Worm (Caenorhabditis elegans): Measurements from ENCODE around the gene gln-6.
A peak's percentile ranks its signal among the peaks of the same experiment; 100 is the strongest.
"Not testable (repeated sequence)": the region's sequence is repeated elsewhere in the genome, so short reads cannot be mapped to it uniquely, and the experiment has no call there.

The gln-6 gene

ce11 chrIV:9740851-9741549 is at the start of gene gln-6:
TSS of gene gln-6 (minus strand) at chrIV:9740901.
- TF ChIP-seq ceh-39, nhr-12, M03D4.4 (tag; optimal IDR thresholded peaks at IDR 0.05): not testable (repeated sequence)

DNA sequence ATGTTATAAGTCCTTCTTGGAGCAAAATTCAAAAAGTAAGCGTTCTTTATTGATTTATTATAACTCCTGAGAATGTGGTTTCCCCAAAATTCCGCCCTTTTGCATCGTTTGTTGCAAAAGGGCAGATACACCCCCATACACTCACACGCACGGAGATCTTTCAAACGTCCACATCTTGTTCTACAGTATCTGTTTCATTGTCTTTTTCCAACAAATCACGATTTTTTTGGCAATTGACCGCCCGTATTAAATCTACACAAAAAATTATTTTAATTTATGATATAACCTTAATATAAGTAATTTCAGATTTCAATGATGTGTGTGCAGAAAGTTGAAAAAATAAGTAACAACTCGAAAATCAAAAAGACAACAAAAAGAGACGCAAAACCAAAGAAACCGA is 48.8 kb upstream of the gln-6 start, which contains the start of gene T13F2.4:
T13F2.4 (plus strand) TSS at position 301 of the 400 bp plus-strand sequence.
- no peak for TF ChIP-seq lin-32 (GFP tag; optimal IDR thresholded peaks at IDR 0.05)
- no peak for TF ChIP-seq mep-1 (tag; optimal IDR thresholded peaks at IDR 0.05)
- TF ChIP-seq pha-4 (tag; optimal IDR thresholded peaks at IDR 0.05), result no peak

ce11 chrIV:9784689-9785088 is 44.0 kb upstream of the gln-6 start, which contains the start of gene sre-4:
TSS of gene sre-4 (minus strand) at chrIV:9784789.
- TF ChIP-seq lsy-2 (tag; optimal IDR thresholded peaks at IDR 0.05) (no peak), snpc-4 (tag; optimal IDR thresholded peaks at IDR 0.05) (no peak), mep-1 (tag; optimal IDR thresholded peaks at IDR 0.05) (no peak), bed-3 (GFP tag; optimal IDR thresholded peaks at IDR 0.05) (no peak), unc-120 (tag; optimal IDR thresholded peaks at IDR 0.05; ENCODE audit: poor library complexity, severe bottlenecking) (no peak), sptf-1 (tag; optimal IDR thresholded peaks at IDR 0.05) (no peak), unc-39 (tag; optimal IDR thresholded peaks at IDR 0.05) (no peak)

ce11 chrIV:9778016-9778415 is 37.3 kb upstream of the gln-6 start, which contains the start of gene T13F2.6:
TSS of gene T13F2.6 (plus strand) at chrIV:9778321.
- TF ChIP-seq cnd-1 (tag; optimal IDR thresholded peaks at IDR 0.05) (no peak), zip-8 (tag; optimal IDR thresholded peaks at IDR 0.05) (no peak), ces-1 (GFP tag; optimal IDR thresholded peaks at IDR 0.05) (no peak), sem-2 (GFP tag; optimal IDR thresholded peaks at IDR 0.05) (no peak), nhr-2 (tag; optimal IDR thresholded peaks at IDR 0.05) (no peak), ceh-83 (GFP tag; optimal IDR thresholded peaks at IDR 0.05) (no peak), nhr-76 (tag; optimal IDR thresholded peaks at IDR 0.05) (no peak), nhr-237 (tag; optimal IDR thresholded peaks at IDR 0.05) (no peak), ztf-11 (tag; optimal IDR thresholded peaks at IDR 0.05) (no peak), snpc-4 (tag; optimal IDR thresholded peaks at IDR 0.05) (no peak), elt-3 (tag; optimal IDR thresholded peaks at IDR 0.05) (no peak), pha-4 (tag; optimal IDR thresholded peaks at IDR 0.05) (no peak), unc-39 (tag; optimal IDR thresholded peaks at IDR 0.05) (no peak), lsy-2 (tag; optimal IDR thresholded peaks at IDR 0.05) (no peak)

DNA sequence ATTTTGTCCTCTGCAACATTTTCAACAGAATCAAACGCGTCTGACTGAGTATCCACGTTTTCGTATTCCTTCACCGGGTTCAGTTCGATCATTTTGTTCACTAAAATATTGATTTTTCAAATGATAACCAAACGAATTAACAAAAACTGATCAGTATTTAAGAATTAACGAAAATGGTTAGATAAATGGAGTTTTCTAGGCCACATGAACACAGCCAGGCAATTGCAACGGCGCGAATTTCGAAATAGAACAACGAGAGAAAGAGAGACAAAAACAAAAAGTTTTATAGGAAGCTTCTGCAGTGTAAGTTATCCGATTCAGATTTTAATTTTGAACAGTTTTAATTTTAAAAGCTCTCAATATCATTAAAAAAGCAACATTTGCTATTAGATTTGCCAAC is 36.8 kb upstream of the gln-6 start, which contains the start of gene sna-2:
sna-2 (minus strand) TSS at position 100 of the 400 bp plus-strand sequence.
- no peak for TF ChIP-seq bed-3 (GFP tag; optimal IDR thresholded peaks at IDR 0.05)
- TF ChIP-seq mls-2 (tag; optimal IDR thresholded peaks at IDR 0.05), result no peak
- no peak for TF ChIP-seq nhr-12 (tag; optimal IDR thresholded peaks at IDR 0.05)
- TF ChIP-seq nhr-237 (tag; optimal IDR thresholded peaks at IDR 0.05), result peak; percentile 26
- TF ChIP-seq lsy-2 (tag; optimal IDR thresholded peaks at IDR 0.05), result no peak
- TF ChIP-seq ces-1 (GFP tag; optimal IDR thresholded peaks at IDR 0.05), result peak; percentile 47
- no peak for TF ChIP-seq elt-1 (tag; optimal IDR thresholded peaks at IDR 0.05; ENCODE audit: borderline replicate concordance, insufficient read depth)
- TF ChIP-seq mep-1 (tag; optimal IDR thresholded peaks at IDR 0.05), result peak; percentile 32
- no peak for TF ChIP-seq nhr-28 (tag; optimal IDR thresholded peaks at IDR 0.05)
- TF ChIP-seq snpc-4 (tag; optimal IDR thresholded peaks at IDR 0.05), result no peak
- no peak for TF ChIP-seq cnd-1 (tag; optimal IDR thresholded peaks at IDR 0.05)
- TF ChIP-seq zip-8 (tag; optimal IDR thresholded peaks at IDR 0.05), result no peak

ce11 chrIV:9773441-9773840 is 32.7 kb upstream of the gln-6 start:
- TF ChIP-seq elt-3 (tag; optimal IDR thresholded peaks at IDR 0.05) (no peak), lin-32 (GFP tag; optimal IDR thresholded peaks at IDR 0.05) (no peak), sem-2 (GFP tag; optimal IDR thresholded peaks at IDR 0.05) (no peak), ceh-39 (tag; optimal IDR thresholded peaks at IDR 0.05) (peak; percentile 13), mab-5 (tag; optimal IDR thresholded peaks at IDR 0.05) (no peak), hlh-1 (tag; optimal IDR thresholded peaks at IDR 0.05) (no peak), ceh-43 (GFP tag; optimal IDR thresholded peaks at IDR 0.05) (peak; percentile 2), nhr-2 (tag; optimal IDR thresholded peaks at IDR 0.05) (peak; percentile 42), ces-1 (GFP tag; optimal IDR thresholded peaks at IDR 0.05) (no peak), lsy-2 (tag; optimal IDR thresholded peaks at IDR 0.05) (peak; percentile 78), mep-1 (tag; optimal IDR thresholded peaks at IDR 0.05) (no peak), elt-1 (tag; optimal IDR thresholded peaks at IDR 0.05; ENCODE audit: borderline replicate concordance, insufficient read depth) (no peak), unc-62 (GFP tag; optimal IDR thresholded peaks at IDR 0.05) (no peak), nhr-237 (tag; optimal IDR thresholded peaks at IDR 0.05) (no peak), snpc-4 (tag; optimal IDR thresholded peaks at IDR 0.05) (no peak), pha-4 (tag; optimal IDR thresholded peaks at IDR 0.05) (no peak), nhr-28 (tag; optimal IDR thresholded peaks at IDR 0.05) (no peak), mls-2 (tag; optimal IDR thresholded peaks at IDR 0.05) (no peak), ztf-11 (tag; optimal IDR thresholded peaks at IDR 0.05) (no peak), bed-3 (GFP tag; optimal IDR thresholded peaks at IDR 0.05) (no peak), ceh-83 (GFP tag; optimal IDR thresholded peaks at IDR 0.05) (no peak), nhr-12 (tag; optimal IDR thresholded peaks at IDR 0.05) (no peak), cnd-1 (tag; optimal IDR thresholded peaks at IDR 0.05) (peak; percentile 50), ham-2 (GFP tag; optimal IDR thresholded peaks at IDR 0.05) (no peak), blmp-1 (tag; optimal IDR thresholded peaks at IDR 0.05) (no peak), flh-1 (GFP tag; optimal IDR thresholded peaks at IDR 0.05) (no peak), nhr-76 (tag; optimal IDR thresholded peaks at IDR 0.05) (no peak), sptf-1 (tag; optimal IDR thresholded peaks at IDR 0.05) (no peak), unc-120 (tag; optimal IDR thresholded peaks at IDR 0.05; ENCODE audit: poor library complexity, severe bottlenecking) (no peak), tbx-8 (GFP tag; optimal IDR thresholded peaks at IDR 0.05) (no peak), unc-39 (tag; optimal IDR thresholded peaks at IDR 0.05) (no peak), M03D4.4 (tag; optimal IDR thresholded peaks at IDR 0.05) (no peak), zip-8 (tag; optimal IDR thresholded peaks at IDR 0.05) (no peak)

All from whole organism, mixed stage, embryonic.